Worm (Caenorhabditis elegans) whole organism, L1 larva: Measurements from ENCODE around the gene cpr-9.

Experiments
- C16A3.4 ChIP-seq: fragments of 150-350 bp; optimal IDR thresholded peaks from 2 replicates; lab custom pipeline; 2014; ENCODE audit warnings: missing biosample characterization, missing genetic modification characterization
- C34B4.2 ChIP-seq: sonication (generic microtip); optimal IDR thresholded peaks from 2 replicates; lab custom pipeline; 2017; ENCODE audit warnings: mild to moderate bottlenecking, missing genetic modification characterization, missing compliant biosample characterization
- F16B12.6 ChIP-seq: fragments of 150-350 bp; optimal IDR thresholded peaks from 2 replicates; lab custom pipeline; 2014; ENCODE audit warnings: missing biosample characterization, missing genetic modification characterization
- Y116A8C.19 ChIP-seq: sonication (generic microtip); optimal IDR thresholded peaks from 2 replicates; lab custom pipeline; 2016; ENCODE audit warnings: missing compliant biosample characterization, missing genetic modification characterization, borderline replicate concordance
- aha-1 ChIP-seq: fragments of 150-350 bp; optimal IDR thresholded peaks from 2 replicates; lab custom pipeline; 2014; ENCODE audit warnings: missing biosample characterization, missing genetic modification characterization
- ceh-63 ChIP-seq: fragments of 200-800 bp; sonication (Bioruptor generic); optimal IDR thresholded peaks from 2 replicates; lab custom pipeline; 2018; ENCODE audit warnings: mild to moderate bottlenecking, missing genetic modification characterization, missing compliant biosample characterization
- ceh-82 ChIP-seq, 3 experiments: fragments of 150-350 bp in 1 of 3; sonication (generic microtip) in 2 of 3; optimal IDR thresholded peaks; 2 replicates each; lab custom pipeline; 2014 to 2017; ENCODE audit warnings: missing biosample characterization in 3 of 3, missing genetic modification characterization in 3 of 3
- ceh-90 ChIP-seq: sonication (generic microtip); optimal IDR thresholded peaks from 2 replicates; lab custom pipeline; 2016; ENCODE audit warnings: missing genetic modification characterization, missing compliant biosample characterization
- dpl-1 ChIP-seq, 3 experiments: fragments of 150-350 bp in 2 of 3; sonication (generic microtip) in 1 of 3; optimal IDR thresholded peaks; 2 replicates each; lab custom pipeline; 2014 to 2017; ENCODE audit warnings: missing biosample characterization in 3 of 3, missing genetic modification characterization in 3 of 3, missing genetic modification reagents in 3 of 3
- efl-1 ChIP-seq, 4 experiments: fragments of 150-350 bp; optimal IDR thresholded peaks in 3 of 4; peaks in 1 of 4; 1 replicate in 1 of 4; 2 replicates in 3 of 4; lab custom pipeline; 2014; ENCODE audit warnings: missing biosample characterization in 2 of 4, missing genetic modification characterization in 2 of 4, missing genetic modification reagents in 2 of 4
- egl-13 ChIP-seq: sonication (generic microtip); optimal IDR thresholded peaks from 2 replicates; lab custom pipeline; 2016; ENCODE audit warnings: missing genotype, missing genetic modification reagents, missing genetic modification characterization, missing compliant biosample characterization
- elt-3 ChIP-seq, 6 experiments: fragments of 150-350 bp in 1 of 6; sonication (generic microtip); optimal IDR thresholded peaks; 2 replicates each; lab custom pipeline; 2017 to 2018; ENCODE audit warnings: missing biosample characterization in 6 of 6, missing genetic modification characterization in 6 of 6, inconsistent platforms in 1 of 6
- ets-5 ChIP-seq: fragments of 200-800 bp; sonication (Bioruptor generic); IDR thresholded peaks from 2 replicates; pipeline ENCODE4 v1.3.6; 2022; ENCODE audit warnings: missing genetic modification characterization, missing compliant biosample characterization
- fkh-10 ChIP-seq: sonication (generic microtip); optimal IDR thresholded peaks from 2 replicates; lab custom pipeline; 2017; ENCODE audit warnings: missing biosample characterization, missing genetic modification reagents, missing genetic modification characterization
- fkh-8 ChIP-seq: sonication (generic microtip); optimal IDR thresholded peaks from 2 replicates; lab custom pipeline; 2016; ENCODE audit warnings: mild to moderate bottlenecking, missing genetic modification characterization, missing compliant biosample characterization
- hlh-17 ChIP-seq: fragments of 200-800 bp; sonication (Bioruptor generic); optimal IDR thresholded peaks from 2 replicates; lab custom pipeline; 2018; ENCODE audit warnings: missing genetic modification characterization, mild to moderate bottlenecking, missing compliant biosample characterization, moderate library complexity, borderline replicate concordance
- hlh-4 ChIP-seq: sonication (generic microtip); optimal IDR thresholded peaks from 2 replicates; lab custom pipeline; 2016; ENCODE audit warnings: mild to moderate bottlenecking, missing genetic modification characterization, missing compliant biosample characterization
- hpl-2 ChIP-seq: fragments of 150-350 bp; optimal IDR thresholded peaks from 2 replicates; lab custom pipeline; 2014; ENCODE audit warnings: missing biosample characterization, missing genetic modification reagents, missing genetic modification characterization
- isw-1 ChIP-seq: fragments of 200-800 bp; sonication (Bioruptor generic); IDR thresholded peaks from 2 replicates; pipeline ENCODE4 v1.3.6; 2022; ENCODE audit warnings: missing genetic modification characterization, missing compliant biosample characterization
- jun-1 ChIP-seq: fragments of 150-350 bp; optimal IDR thresholded peaks from 2 replicates; lab custom pipeline; 2014; ENCODE audit warnings: missing biosample characterization, missing genetic modification reagents, missing genetic modification characterization
- lin-14 ChIP-seq: fragments of 200-800 bp; sonication (Bioruptor generic); optimal IDR thresholded peaks from 2 replicates; lab custom pipeline; 2018; ENCODE audit warnings: mild to moderate bottlenecking, missing genetic modification characterization, moderate library complexity, missing compliant biosample characterization
- lir-3 ChIP-seq: sonication (generic microtip); optimal IDR thresholded peaks from 2 replicates; lab custom pipeline; 2016; ENCODE audit warnings: mild to moderate bottlenecking, missing genetic modification characterization, moderate library complexity, missing compliant biosample characterization; ENCODE audit not compliant: poor library complexity
- lsy-2 ChIP-seq, 2 experiments: fragments of 150-350 bp; optimal IDR thresholded peaks; 2 replicates each; lab custom pipeline; 2014; ENCODE audit warnings: missing biosample characterization in 2 of 2, missing genetic modification characterization in 2 of 2
- mdl-1 ChIP-seq, 2 experiments: fragments of 150-350 bp; optimal IDR thresholded peaks; 2 replicates each; lab custom pipeline; 2014 to 2017; ENCODE audit warnings: missing biosample characterization in 2 of 2, missing genetic modification characterization in 2 of 2, inconsistent platforms in 1 of 2
- mef-2 ChIP-seq: fragments of 150-350 bp; optimal IDR thresholded peaks from 2 replicates; lab custom pipeline; 2014; ENCODE audit warnings: missing biosample characterization, missing genetic modification characterization
- mep-1 ChIP-seq: fragments of 150-350 bp; optimal IDR thresholded peaks from 2 replicates; lab custom pipeline; 2014; ENCODE audit warnings: missing biosample characterization, missing genetic modification characterization
- nhr-47 ChIP-seq: sonication (generic microtip); optimal IDR thresholded peaks from 2 replicates; lab custom pipeline; 2016; ENCODE audit warnings: mild to moderate bottlenecking, missing genetic modification characterization, moderate library complexity, missing compliant biosample characterization
- nhr-71 ChIP-seq: sonication (generic microtip); optimal IDR thresholded peaks from 2 replicates; lab custom pipeline; 2016; ENCODE audit warnings: mild to moderate bottlenecking, missing genetic modification characterization, moderate library complexity, missing compliant biosample characterization
- nhr-76 ChIP-seq: sonication (generic microtip); optimal IDR thresholded peaks from 2 replicates; lab custom pipeline; 2017; ENCODE audit warnings: missing biosample characterization, missing genetic modification characterization
- nhr-84 ChIP-seq: sonication (generic microtip); optimal IDR thresholded peaks from 2 replicates; lab custom pipeline; 2017; ENCODE audit warnings: missing biosample characterization, missing genetic modification characterization
- nhr-85 ChIP-seq: sonication (generic microtip); peaks from one replicate; lab custom pipeline; 2016; ENCODE audit warnings: missing genetic modification characterization, inconsistent platforms, missing compliant biosample characterization
- nhr-90 ChIP-seq: sonication (generic microtip); optimal IDR thresholded peaks from 2 replicates; lab custom pipeline; 2016; ENCODE audit warnings: mild to moderate bottlenecking, missing genetic modification characterization, missing compliant biosample characterization; ENCODE audit not compliant: poor library complexity
- pax-3 ChIP-seq: fragments of 200-800 bp; sonication (Bioruptor generic); optimal IDR thresholded peaks from 2 replicates; lab custom pipeline; 2018; ENCODE audit warnings: mild to moderate bottlenecking, missing genetic modification characterization, moderate library complexity, missing compliant biosample characterization
- rnt-1 ChIP-seq: sonication (generic microtip); optimal IDR thresholded peaks from 2 replicates; lab custom pipeline; 2016; ENCODE audit warnings: mild to moderate bottlenecking, missing genetic modification characterization, moderate library complexity, missing compliant biosample characterization
- skn-1 ChIP-seq: fragments of 150-350 bp; optimal IDR thresholded peaks from 2 replicates; lab custom pipeline; 2014; ENCODE audit warnings: missing biosample characterization, missing genetic modification characterization
- snpc-4 ChIP-seq: fragments of 150-350 bp; optimal IDR thresholded peaks from 2 replicates; lab custom pipeline; 2014; ENCODE audit warnings: missing biosample characterization, missing genetic modification characterization
- snu-23 ChIP-seq: sonication (generic microtip); optimal IDR thresholded peaks from 2 replicates; lab custom pipeline; 2016; ENCODE audit warnings: missing genetic modification characterization, missing compliant biosample characterization
- sox-4 ChIP-seq: sonication (generic microtip); optimal IDR thresholded peaks from 2 replicates; lab custom pipeline; 2016; ENCODE audit warnings: missing genetic modification characterization, missing compliant biosample characterization
- sptf-1 ChIP-seq: fragments of 150-350 bp; optimal IDR thresholded peaks from 2 replicates; lab custom pipeline; 2014; ENCODE audit warnings: missing biosample characterization, missing genetic modification characterization
- sup-37 ChIP-seq: fragments of 200-800 bp; sonication (Bioruptor generic); optimal IDR thresholded peaks from 2 replicates; lab custom pipeline; 2018; ENCODE audit warnings: mild to moderate bottlenecking, missing genetic modification characterization, missing compliant biosample characterization
- swsn-7 ChIP-seq: sonication (generic microtip); optimal IDR thresholded peaks from 2 replicates; lab custom pipeline; 2016; ENCODE audit warnings: missing genetic modification characterization, missing compliant biosample characterization
- tlp-1 ChIP-seq: fragments of 150-350 bp; optimal IDR thresholded peaks from 2 replicates; lab custom pipeline; 2014; ENCODE audit warnings: missing biosample characterization, missing genetic modification characterization
- unc-130 ChIP-seq: fragments of 150-350 bp; optimal IDR thresholded peaks from 2 replicates; lab custom pipeline; 2017; ENCODE audit warnings: missing biosample characterization, missing genetic modification characterization, inconsistent platforms
- unc-30 ChIP-seq: sonication (generic microtip); optimal IDR thresholded peaks from 2 replicates; lab custom pipeline; 2017; ENCODE audit warnings: missing biosample characterization, missing genetic modification characterization
- unc-62 ChIP-seq: fragments of 150-350 bp; optimal IDR thresholded peaks from 2 replicates; lab custom pipeline; 2014; ENCODE audit warnings: missing biosample characterization, missing genetic modification reagents, missing genetic modification characterization
- vab-15 ChIP-seq: sonication (generic microtip); optimal IDR thresholded peaks from 2 replicates; lab custom pipeline; 2017; ENCODE audit warnings: missing genotype, mild to moderate bottlenecking, missing genetic modification characterization, missing compliant biosample characterization
- xbp-1 ChIP-seq: sonication (generic microtip); optimal IDR thresholded peaks from 2 replicates; lab custom pipeline; 2016; ENCODE audit warnings: missing genetic modification characterization, missing compliant biosample characterization
- zag-1 ChIP-seq: fragments of 150-350 bp; optimal IDR thresholded peaks from 2 replicates; lab custom pipeline; 2014; ENCODE audit warnings: missing biosample characterization, missing genetic modification characterization

Gene cpr-9

DNA sequence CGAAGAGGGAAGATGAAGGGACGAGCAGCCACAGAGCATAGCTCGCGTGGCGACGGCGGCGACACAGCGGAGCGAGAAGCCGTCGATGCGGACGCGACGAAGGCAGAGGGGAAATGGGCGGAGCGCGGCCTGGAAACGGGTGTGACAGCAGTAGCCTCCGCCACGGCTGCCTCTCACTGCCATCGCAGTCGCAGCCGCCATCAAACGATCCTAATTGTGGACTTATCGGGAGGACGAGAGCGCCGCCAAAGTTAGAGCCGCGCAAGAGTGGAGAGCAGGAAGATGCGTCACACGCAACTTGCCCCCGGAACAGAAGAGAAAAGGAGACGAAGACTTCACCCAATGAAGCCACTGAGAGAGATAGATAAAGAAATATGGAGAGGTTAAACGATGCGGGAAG lies 21.4 kb downstream of the cpr-9 start (continued):
- TF ChIP-seq sptf-1 (tag; lab: Kevin White, UChicago) (no peak), unc-62 (GFP tag; lab: Kevin White, UChicago) (no peak), hlh-4 (no peak), xbp-1 (tag; lab: Kevin White, UChicago) (peak; percentile 17), ceh-63 (peak; percentile 82), snpc-4 (tag; lab: Kevin White, UChicago) (no peak), hpl-2 (GFP tag; lab: Kevin White, UChicago) (no peak), ceh-90 (tag; lab: Kevin White, UChicago) (no peak), sup-37 (GFP tag; lab: Kevin White, UChicago) (no peak), C34B4.2 (tag; lab: Kevin White, UChicago) (no peak)

- TF ChIP-seq nhr-71 (tag; lab: Kevin White, UChicago) (peak; percentile 46), nhr-90 (tag; lab: Kevin White, UChicago) (no peak), dpl-1 (GFP tag; optimal IDR thresholded peaks at IDR 0.05; lab: Kevin White, UChicago) (peak in 1 of 3 experiments; percentile 6), hlh-17 (no peak), lin-14 (GFP tag; lab: Kevin White, UChicago) (peak; percentile 87), nhr-76 (tag; lab: Kevin White, UChicago) (no peak), fkh-10 (GFP tag; lab: Kevin White, UChicago) (peak; percentile 85), efl-1 (optimal IDR thresholded peaks at IDR 0.05; lab: Kevin White, UChicago) (no peak), efl-1 (GFP tag; optimal IDR thresholded peaks at IDR 0.05 in 1 of 2; lab: Kevin White, UChicago) (peak in 1 of 2 experiments; percentile 77), snu-23 (peak; percentile 1), mep-1 (tag; lab: Kevin White, UChicago) (peak; percentile 45), fkh-8 (tag; lab: Kevin White, UChicago) (peak; percentile 64), lsy-2 (tag; optimal IDR thresholded peaks at IDR 0.05; lab: Kevin White, UChicago) (peak in 1 of 2 experiments; percentile 33), ceh-82 (tag; optimal IDR thresholded peaks at IDR 0.05; lab: Kevin White, UChicago) (peak in 1 of 3 experiments; percentile 36), egl-13 (tag; lab: Kevin White, UChicago) (peak; percentile 10), swsn-7 (tag; lab: Kevin White, UChicago) (peak; percentile 10), skn-1 (tag; lab: Kevin White, UChicago) (peak; percentile 2), rnt-1 (tag; lab: Kevin White, UChicago) (peak; percentile 15), pax-3 (tag; lab: Kevin White, UChicago) (peak; percentile 15), jun-1 (no peak), nhr-85 (tag; lab: Kevin White, UChicago) (no peak), Y116A8C.19 (tag; lab: Kevin White, UChicago) (no peak)
These were observed 22.8 kb downstream of the cpr-9 start for ce11 chrV:12025683-12026082.

ce11 chrV:12026878-12027477 lies 24.1 kb downstream of the cpr-9 start:
- TF ChIP-seq nhr-47 (tag; lab: Kevin White, UChicago) (peak; percentile 46), tlp-1 (tag; lab: Kevin White, UChicago) (no peak), elt-3 (tag; optimal IDR thresholded peaks at IDR 0.05; lab: Kevin White, UChicago) (no peak), C16A3.4 (tag; lab: Kevin White, UChicago) (peak; percentile 29), mdl-1 (tag; optimal IDR thresholded peaks at IDR 0.05; lab: Kevin White, UChicago) (peak in 1 of 2 experiments; percentile 29), lsy-2 (tag; optimal IDR thresholded peaks at IDR 0.05; lab: Kevin White, UChicago) (peak in 1 of 2 experiments; percentile 44), sox-4 (tag; lab: Kevin White, UChicago) (no peak), zag-1 (no peak), isw-1 (GFP tag; lab: Robert Waterston, UW) (peak; percentile 25), unc-130 (no peak), lir-3 (tag; lab: Kevin White, UChicago) (no peak), ets-5 (GFP tag; lab: Robert Waterston, UW) (no peak), vab-15 (tag; lab: Kevin White, UChicago) (no peak), nhr-85 (tag; lab: Kevin White, UChicago) (no peak), snu-23 (peak; percentile 40), mef-2 (tag; lab: Kevin White, UChicago) (no peak), hlh-17 (no peak), nhr-84 (no peak), unc-30 (tag; lab: Kevin White, UChicago) (no peak), F16B12.6 (tag; lab: Kevin White, UChicago) (no peak), aha-1 (no peak), swsn-7 (tag; lab: Kevin White, UChicago) (peak; percentile 47), skn-1 (tag; lab: Kevin White, UChicago) (no peak), lin-14 (GFP tag; lab: Kevin White, UChicago) (peak; percentile 92), nhr-90 (tag; lab: Kevin White, UChicago) (no peak)
